Worm (Caenorhabditis elegans) whole organism, L1 larva: ENCODE data around the gene prx-1.

Experiments
- mep-1 ChIP-seq: fragments of 150-350 bp; optimal IDR thresholded peaks from 2 replicates; lab custom pipeline; 2014; ENCODE audit warnings: missing biosample characterization, missing genetic modification characterization
- xbp-1 ChIP-seq: sonication (generic microtip); optimal IDR thresholded peaks from 2 replicates; lab custom pipeline; 2016; ENCODE audit warnings: missing genetic modification characterization, missing compliant biosample characterization

DNA sequence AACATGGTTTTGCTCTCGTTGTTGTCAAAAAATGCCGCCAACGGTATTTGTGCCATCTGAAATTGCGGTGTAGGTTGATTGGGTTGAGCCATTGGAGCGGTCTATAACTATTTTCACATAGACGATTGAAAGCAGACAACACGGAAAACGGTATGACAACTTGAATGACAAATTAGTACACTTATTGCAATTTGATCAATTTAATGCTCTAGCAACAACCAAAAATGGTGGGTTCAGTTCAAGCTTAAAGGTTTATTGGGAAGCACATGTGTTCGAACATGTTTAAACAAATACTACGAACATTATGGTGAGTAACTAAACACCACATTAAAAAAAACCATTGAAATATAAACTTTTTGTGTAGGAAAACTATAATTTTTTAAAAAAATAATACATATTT lies 26.7 kb downstream of the prx-1 start, which contains the start of gene sel-7:
- TF ChIP-seq xbp-1 = no peak
- TF ChIP-seq mep-1 (tag; lab: Kevin White, UChicago) = no peak
